Fruit fly (Drosophila melanogaster): Measurements from ENCODE around the gene for.

The for gene

DNA sequence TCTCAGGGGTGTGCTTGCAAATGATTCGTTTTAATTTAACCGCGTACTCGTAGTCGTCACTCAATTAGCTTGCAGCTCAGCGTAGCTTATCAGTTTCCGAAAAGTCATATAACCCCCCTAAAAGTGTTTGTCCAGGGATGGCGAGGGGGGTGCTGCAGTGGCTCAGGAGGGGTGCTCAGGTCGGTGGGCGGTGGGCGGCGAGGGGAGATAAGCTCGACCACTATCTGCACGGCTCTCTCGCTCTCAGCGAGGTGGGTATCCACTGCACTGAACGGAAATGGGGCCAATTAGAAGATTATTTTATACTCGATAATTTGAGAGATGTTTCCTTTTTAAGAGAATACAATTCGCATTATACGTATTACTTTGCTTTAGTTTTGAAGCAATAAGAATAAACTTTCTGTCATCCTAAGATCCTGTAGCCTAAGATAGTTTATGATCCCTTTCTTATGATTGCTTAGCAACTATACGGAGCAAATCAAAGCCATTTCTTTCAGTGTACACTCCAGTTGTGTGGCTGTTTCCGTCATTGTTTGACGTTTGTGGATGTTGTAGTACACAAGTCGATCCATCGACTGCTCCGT is 83.5 kb downstream of the for start (continued):
- TF ChIP-seq gsb (GFP tag; IDR thresholded peaks at IDR 0.05) (no peak), CoRest (tag; optimal IDR thresholded peaks at IDR 0.05) (peak; percentile 82), D19A (tag; optimal IDR thresholded peaks at IDR 0.05) (peak; percentile 62), caup (GFP tag; optimal IDR thresholded peaks at IDR 0.05; ENCODE audit: severe bottlenecking) (no peak), hth (optimal IDR thresholded peaks at IDR 0.05) (no peak), Sox102F (GFP tag; optimal IDR thresholded peaks at IDR 0.05) (peak; percentile 77), BtbVII (GFP tag; optimal IDR thresholded peaks at IDR 0.05) (peak; percentile 13), tll (GFP tag; optimal IDR thresholded peaks at IDR 0.05) (no peak), CG8359 (GFP tag; optimal IDR thresholded peaks at IDR 0.05; ENCODE audit: borderline replicate concordance) (no peak), ranshi (GFP tag; IDR thresholded peaks at IDR 0.05) (no peak), CG17568 (GFP tag; optimal IDR thresholded peaks at IDR 0.05) (no peak), da (GFP tag; optimal IDR thresholded peaks at IDR 0.05) (no peak), Stat92E (GFP tag; optimal IDR thresholded peaks at IDR 0.05) (no peak), CG11695 (GFP tag; IDR thresholded peaks at IDR 0.05) (peak; percentile 69; the same call in 2 of the 3 replicates), CG11398 (GFP tag; optimal IDR thresholded peaks at IDR 0.05) (no peak), amos (GFP tag; IDR thresholded peaks at IDR 0.05; ENCODE audit: partially characterized antibody) (no peak), gcm (GFP tag; optimal IDR thresholded peaks at IDR 0.05) (peak; percentile 55), Dek (tag; optimal IDR thresholded peaks at IDR 0.05) (peak; percentile 54), Ada2b (GFP tag; IDR thresholded peaks at IDR 0.05) (peak; percentile 47), Fer1 (GFP tag; optimal IDR thresholded peaks at IDR 0.05) (peak; percentile 63), nmo (GFP tag; optimal IDR thresholded peaks at IDR 0.05) (peak; percentile 88), gce (GFP tag; IDR thresholded peaks at IDR 0.05) (no peak), Rx (GFP tag; IDR thresholded peaks at IDR 0.05) (no peak), Doc3 (GFP tag; IDR thresholded peaks at IDR 0.05; ENCODE audit: partially characterized antibody) (no peak), CG8924 (tag; optimal IDR thresholded peaks at IDR 0.05) (peak; percentile 56), ham (GFP tag; IDR thresholded peaks at IDR 0.05) (no peak), bsh (GFP tag; optimal IDR thresholded peaks at IDR 0.05) (peak in 1 of 2 experiments; percentile 84), CG14441 (GFP tag; IDR thresholded peaks at IDR 0.05) (peak; percentile 56), run (tag; optimal IDR thresholded peaks at IDR 0.05) (peak; percentile 4), CG7987 (GFP tag; optimal IDR thresholded peaks at IDR 0.05) (no peak), lilli (GFP tag; optimal IDR thresholded peaks at IDR 0.05) (peak; percentile 46), Hr39 (optimal IDR thresholded peaks at IDR 0.05) (no peak), shn (GFP tag; optimal IDR thresholded peaks at IDR 0.05) (peak; percentile 66), Adf1 (GFP tag; IDR thresholded peaks at IDR 0.05) (no peak), CG31441 (GFP tag; IDR thresholded peaks at IDR 0.05) (no peak; the same call in 1 of the 2 replicates), CG18011 (GFP tag; optimal IDR thresholded peaks at IDR 0.05) (no peak), Dref (GFP tag; IDR thresholded peaks at IDR 0.05) (no peak), lmd (GFP tag; IDR thresholded peaks at IDR 0.05) (peak; percentile 75), Dip3 (GFP tag; optimal IDR thresholded peaks at IDR 0.05) (no peak), MTF-1 (GFP tag; optimal IDR thresholded peaks at IDR 0.05; ENCODE audit: borderline replicate concordance) (no peak), CG6813 (GFP tag; optimal IDR thresholded peaks at IDR 0.05) (no peak), abd-A (tag; optimal IDR thresholded peaks at IDR 0.05) (no peak), CG10366 (GFP tag; IDR thresholded peaks at IDR 0.05) (peak; percentile 63; the same call in 1 of the 2 replicates), CG4360 (GFP tag; IDR thresholded peaks at IDR 0.05) (no peak), dmrt11E (tag; optimal IDR thresholded peaks at IDR 0.05) (peak; percentile 77), pb (GFP tag; optimal IDR thresholded peaks at IDR 0.05) (no peak), CG2202 (tag; optimal IDR thresholded peaks at IDR 0.05) (peak; percentile 44), nau (GFP tag; optimal IDR thresholded peaks at IDR 0.05) (no peak), Mad (GFP tag; optimal IDR thresholded peaks at IDR 0.05) (no peak), fd102C (GFP tag; optimal IDR thresholded peaks at IDR 0.05) (no peak)
